Worm (Caenorhabditis elegans) whole organism, L4 larva: ENCODE measurements around the gene fbxa-39.

Experiments
- dmd-6 ChIP-seq: fragments of 200-800 bp; sonication (Bioruptor generic); IDR thresholded peaks from 2 replicates; pipeline ENCODE4 v1.3.6; 2022; ENCODE audit warnings: missing genetic modification reagents, missing genetic modification characterization, missing compliant biosample characterization
- lin-15B ChIP-seq: fragments of 150-350 bp; sonication (generic microtip); optimal IDR thresholded peaks from 3 replicates; lab custom pipeline; 2014; ENCODE audit warnings: missing biosample characterization, missing genetic modification characterization
- nhr-237 ChIP-seq: sonication (generic microtip); optimal IDR thresholded peaks from 2 replicates; lab custom pipeline; 2017; ENCODE audit warnings: missing biosample characterization, missing genetic modification characterization
- nhr-25 ChIP-seq: sonication (generic microtip); optimal IDR thresholded peaks from 2 replicates; lab custom pipeline; 2017; ENCODE audit warnings: missing genetic modification characterization, mild to moderate bottlenecking, missing compliant biosample characterization, antibody characterized with exemption, moderate library complexity, borderline replicate concordance; ENCODE audit not compliant: insufficient read depth
- tra-1 ChIP-seq: fragments of 200-800 bp; sonication (Bioruptor generic); IDR thresholded peaks from 2 replicates; pipeline ENCODE4 v1.3.6; 2022; ENCODE audit warnings: missing genetic modification reagents, missing genetic modification characterization, missing compliant biosample characterization

DNA sequence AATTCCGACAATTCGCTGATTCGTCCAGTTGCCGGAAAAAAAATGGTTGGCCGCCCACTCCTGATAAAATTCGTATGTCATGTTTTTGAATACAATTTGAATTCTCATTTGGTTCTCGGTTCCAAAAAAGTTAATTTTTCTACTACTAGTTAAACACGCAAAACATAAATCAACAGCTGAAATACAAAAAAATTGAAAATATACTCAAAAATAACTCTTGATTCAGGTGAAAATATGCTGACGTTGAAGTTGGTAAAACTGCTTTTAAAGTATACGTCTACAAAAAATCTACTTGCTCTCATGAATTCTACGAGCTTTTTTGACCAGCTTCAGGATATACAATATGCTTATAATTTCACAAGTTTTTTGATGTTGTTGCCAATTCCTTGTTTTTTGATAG is 32.4 kb upstream of the fbxa-39 start, which contains the start of gene srz-56:
- TF ChIP-seq nhr-25 (tag; lab: Kevin White, UChicago) (no peak), dmd-6 (GFP tag; lab: Robert Waterston, UW) (no peak), tra-1 (GFP tag; lab: Robert Waterston, UW) (no peak), lin-15B (tag; lab: Kevin White, UChicago) (no peak), nhr-237 (no peak)
